Fruit fly (Drosophila melanogaster) whole organism, pupa: ENCODE results near the gene Creld.

ENCODE experiments used
- CG10348 ChIP-seq: fragments of 200-800 bp; sonication (Bioruptor generic); IDR thresholded peaks from 2 replicates; pipeline ENCODE4 v1.3.6; 2022; ENCODE audit warnings: missing biosample characterization, missing genetic modification characterization
- CG12605 ChIP-seq: fragments of 200-800 bp; sonication (Bioruptor generic); IDR thresholded peaks from 2 replicates; pipeline ENCODE4 v1.3.6; 2022; ENCODE audit warnings: missing biosample characterization, missing genetic modification characterization
- CG13204 ChIP-seq: fragments of 200-800 bp; sonication (Bioruptor generic); optimal IDR thresholded peaks from 2 replicates; lab custom pipeline; 2018; ENCODE audit warnings: missing biosample characterization, mild to moderate bottlenecking, missing genetic modification characterization, moderate library complexity
- CG14655 ChIP-seq: fragments of 200-800 bp; sonication (Bioruptor generic); optimal IDR thresholded peaks from 3 replicates; lab custom pipeline; 2017; ENCODE audit warnings: mild to moderate bottlenecking, missing biosample characterization, missing genetic modification reagents, missing genetic modification characterization
- CG15710 ChIP-seq: fragments of 200-800 bp; sonication (Bioruptor generic); optimal IDR thresholded peaks from 2 replicates; lab custom pipeline; 2018; ENCODE audit warnings: missing biosample characterization, mild to moderate bottlenecking, missing genetic modification characterization, moderate library complexity
- CG17806 ChIP-seq: fragments of 200-800 bp; sonication (Bioruptor generic); optimal IDR thresholded peaks from 2 replicates; lab custom pipeline; 2018; ENCODE audit warnings: missing biosample characterization, mild to moderate bottlenecking, missing genetic modification characterization, moderate library complexity
- CG32121 ChIP-seq: fragments of 200-800 bp; sonication (Bioruptor generic); IDR thresholded peaks from 2 replicates; pipeline ENCODE4 v1.3.6; 2022; ENCODE audit warnings: missing biosample characterization, missing genetic modification characterization
- CG34367 ChIP-seq: fragments of 200-800 bp; sonication (Bioruptor generic); optimal IDR thresholded peaks from 2 replicates; lab custom pipeline; 2018; ENCODE audit warnings: missing biosample characterization, mild to moderate bottlenecking, missing genetic modification characterization
- CG4496 ChIP-seq: fragments of 200-800 bp; sonication (Bioruptor generic); IDR thresholded peaks from 3 replicates; pipeline ENCODE4 v1.3.6; 2022; ENCODE audit warnings: missing biosample characterization, missing genetic modification characterization
- CG8159 ChIP-seq: fragments of 200-800 bp; sonication (Bioruptor generic); optimal IDR thresholded peaks from 3 replicates; lab custom pipeline; 2018; ENCODE audit warnings: missing biosample characterization, mild to moderate bottlenecking, missing genetic modification characterization, moderate library complexity
- CG8301 ChIP-seq: fragments of 200-800 bp; sonication (Bioruptor generic); optimal IDR thresholded peaks from 2 replicates; lab custom pipeline; 2018; ENCODE audit warnings: missing biosample characterization, mild to moderate bottlenecking, missing genetic modification characterization
- CG9948 ChIP-seq: fragments of 200-800 bp; sonication (Bioruptor generic); optimal IDR thresholded peaks from 2 replicates; lab custom pipeline; 2018; ENCODE audit warnings: missing biosample characterization, mild to moderate bottlenecking, missing genetic modification characterization, moderate library complexity
- D1 ChIP-seq: fragments of 200-800 bp; sonication (Bioruptor generic); optimal IDR thresholded peaks from 2 replicates; lab custom pipeline; 2018; ENCODE audit warnings: missing biosample characterization, mild to moderate bottlenecking, missing genetic modification characterization, moderate library complexity
- EcR ChIP-seq: fragments of 200-800 bp; sonication (Bioruptor generic); optimal IDR thresholded peaks from 3 replicates; lab custom pipeline; 2019; ENCODE audit warnings: missing biosample characterization, missing genetic modification characterization, mild to moderate bottlenecking, moderate library complexity, missing genetic modification reagents
- Ets98B ChIP-seq: fragments of 200-800 bp; sonication (Bioruptor generic); IDR thresholded peaks from 2 replicates; pipeline ENCODE4 v1.3.6; 2022; ENCODE audit warnings: missing biosample characterization, missing genetic modification characterization
- Pif1A ChIP-seq: fragments of 200-800 bp; sonication (Bioruptor generic); optimal IDR thresholded peaks from 3 replicates; lab custom pipeline; 2016; ENCODE audit warnings: missing biosample characterization, missing genetic modification characterization
- Pif1B ChIP-seq: fragments of 200-800 bp; sonication (Bioruptor generic); optimal IDR thresholded peaks from 3 replicates; lab custom pipeline; 2016; ENCODE audit warnings: missing biosample characterization, missing genetic modification characterization
- Snoo ChIP-seq: fragments of 200-800 bp; sonication (Bioruptor generic); optimal IDR thresholded peaks from 3 replicates; lab custom pipeline; 2017; ENCODE audit warnings: missing biosample characterization, mild to moderate bottlenecking, missing genetic modification characterization, inconsistent platforms
- fd96Ca ChIP-seq: fragments of 200-800 bp; sonication (Bioruptor generic); IDR thresholded peaks from 3 replicates; pipeline ENCODE4 v1.3.6; 2022; ENCODE audit warnings: missing biosample characterization, missing genetic modification characterization
- gl ChIP-seq: fragments of 200-800 bp; sonication (Bioruptor generic); optimal IDR thresholded peaks from 2 replicates; lab custom pipeline; 2018; ENCODE audit warnings: missing biosample characterization, mild to moderate bottlenecking, missing genetic modification characterization
- rn ChIP-seq: fragments of 200-800 bp; sonication (Bioruptor generic); IDR thresholded peaks from 2 replicates; pipeline ENCODE4 v1.3.6; 2022; ENCODE audit warnings: missing biosample characterization, missing genetic modification characterization

Creld gene

dm6 chr2L:135383-136130 is 33.4 kb downstream of the Creld start:
- no peak for TF ChIP-seq Ets98B (GFP tag; lab: Robert Waterston, UW)
- peak; percentile 41 for TF ChIP-seq EcR (GFP tag; lab: Kevin White, UChicago)
- peak; percentile 25 for TF ChIP-seq Pif1A
- TF ChIP-seq CG8159 (tag; lab: Kevin White, UChicago): no peak
- TF ChIP-seq Snoo (tag; lab: Kevin White, UChicago): no peak
- no peak for TF ChIP-seq D1 (tag; lab: Kevin White, UChicago)
- TF ChIP-seq CG32121 (GFP tag; lab: Robert Waterston, UW): no peak
- peak; percentile 3 for TF ChIP-seq CG34367 (tag; lab: Kevin White, UChicago)
- peak; percentile 17 for TF ChIP-seq gl

dm6 chr2L:136131-136426 is 33.9 kb downstream of the Creld start:
- TF ChIP-seq CG9948 (tag; lab: Kevin White, UChicago) (no peak), Snoo (tag; lab: Kevin White, UChicago) (no peak), Pif1A (no peak), CG10348 (no peak), rn (GFP tag; lab: Robert Waterston, UW) (no peak), CG17806 (tag; lab: Kevin White, UChicago) (no peak), CG14655 (GFP tag; lab: Kevin White, UChicago) (no peak), CG8301 (tag; lab: Kevin White, UChicago) (no peak), EcR (GFP tag; lab: Kevin White, UChicago) (no peak), CG13204 (no peak), gl (no peak), D1 (tag; lab: Kevin White, UChicago) (no peak), CG12605 (GFP tag; lab: Robert Waterston, UW) (no peak), Ets98B (GFP tag; lab: Robert Waterston, UW) (no peak), CG32121 (GFP tag; lab: Robert Waterston, UW) (no peak), CG4496 (GFP tag; lab: Robert Waterston, UW) (no peak)
- TF ChIP-seq, all 21 proteins: peak for 0

dm6 chr2L:136747-137709 is 34.8 kb downstream of the Creld start:
- peak; percentile 40 for TF ChIP-seq Snoo (tag; lab: Kevin White, UChicago)
- TF ChIP-seq CG9948 (tag; lab: Kevin White, UChicago): no peak
- peak; percentile 14 for TF ChIP-seq EcR (GFP tag; lab: Kevin White, UChicago)

- TF ChIP-seq Snoo (tag; lab: Kevin White, UChicago): no peak
Observed at dm6 chr2L:138063-138462, 35.9 kb downstream of the Creld start.

dm6 chr2L:139610-140009 is 37.4 kb downstream of the Creld start:
- TF ChIP-seq D1 (tag; lab: Kevin White, UChicago) (no peak), Pif1A (no peak), CG17806 (tag; lab: Kevin White, UChicago) (no peak), CG34367 (tag; lab: Kevin White, UChicago) (no peak), CG9948 (tag; lab: Kevin White, UChicago) (no peak), CG13204 (no peak), Snoo (tag; lab: Kevin White, UChicago) (no peak), CG14655 (GFP tag; lab: Kevin White, UChicago) (no peak), EcR (GFP tag; lab: Kevin White, UChicago) (no peak), rn (GFP tag; lab: Robert Waterston, UW) (no peak), Pif1B (GFP tag; lab: Kevin White, UChicago) (no peak), CG4496 (GFP tag; lab: Robert Waterston, UW) (no peak), CG12605 (GFP tag; lab: Robert Waterston, UW) (no peak), fd96Ca (GFP tag; lab: Robert Waterston, UW) (no peak), CG10348 (no peak), gl (no peak), Ets98B (GFP tag; lab: Robert Waterston, UW) (no peak), CG8301 (tag; lab: Kevin White, UChicago) (no peak)

- TF ChIP-seq fd96Ca (GFP tag; lab: Robert Waterston, UW) (no peak), D1 (tag; lab: Kevin White, UChicago) (no peak), rn (GFP tag; lab: Robert Waterston, UW) (no peak), EcR (GFP tag; lab: Kevin White, UChicago) (no peak), Pif1B (GFP tag; lab: Kevin White, UChicago) (no peak), CG14655 (GFP tag; lab: Kevin White, UChicago) (no peak), CG32121 (GFP tag; lab: Robert Waterston, UW) (no peak), CG12605 (GFP tag; lab: Robert Waterston, UW) (no peak), CG13204 (no peak), gl (no peak), Ets98B (GFP tag; lab: Robert Waterston, UW) (no peak), CG8159 (tag; lab: Kevin White, UChicago) (no peak), CG4496 (GFP tag; lab: Robert Waterston, UW) (no peak), CG34367 (tag; lab: Kevin White, UChicago) (no peak), CG15710 (no peak)
Observed at dm6 chr2L:140849-141248, 38.7 kb downstream of the Creld start, which contains the start of the genes CG31975 and ovm. TSS of gene CG31975 (minus strand) at chr2L:140992. TSS of gene ovm (minus strand) at chr2L:140992.
